Worm (Caenorhabditis elegans): ENCODE measurements around the gene Y69H2.9.

DNA sequence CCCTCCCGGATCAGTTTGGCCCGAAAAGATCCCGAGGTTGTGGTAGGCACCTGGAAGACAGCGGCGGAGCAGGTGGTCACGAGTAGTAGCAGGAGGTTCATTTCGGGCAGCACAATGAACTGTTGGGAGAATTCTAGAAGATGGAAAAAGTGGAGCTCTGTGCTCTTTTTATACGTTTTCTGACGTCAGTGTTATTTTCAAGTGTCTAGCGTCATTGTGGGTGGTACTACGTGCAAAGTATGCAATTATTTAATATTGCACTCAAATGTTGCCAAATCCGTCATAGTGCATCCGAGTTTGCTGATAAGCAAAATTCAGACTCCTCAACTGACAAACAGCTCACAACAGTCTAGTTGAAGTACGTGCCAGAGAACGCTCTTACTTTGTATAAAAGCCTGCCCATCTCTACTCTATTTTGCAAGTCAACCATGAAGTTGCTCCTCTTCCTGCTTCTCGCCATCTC lies 30.3 kb downstream of the Y69H2.9 start, which contains the start of the genes asp-18 and scl-19:
- TF ChIP-seq nhr-6 (tag; optimal IDR thresholded peaks at IDR 0.05) = no peak
- no peak for TF ChIP-seq elt-3 (tag; optimal IDR thresholded peaks at IDR 0.05)
- no peak for TF ChIP-seq ceh-82 (tag; optimal IDR thresholded peaks at IDR 0.05)
- TF ChIP-seq unc-39 (tag; optimal IDR thresholded peaks at IDR 0.05) = no peak

All from whole organism, L2 larva.